Fruit fly (Drosophila melanogaster) whole organism, adult: ENCODE results near the gene CG9737.
A peak's percentile ranks its signal among the peaks of the same experiment; 100 is the strongest.

Experiments
- CG11617 ChIP-seq: fragments of 200-800 bp; sonication (Bioruptor generic); optimal IDR thresholded peaks from 2 replicates; lab custom pipeline; 2017; ENCODE audit warnings: mild to moderate bottlenecking, missing biosample characterization, missing genetic modification reagents, missing genetic modification characterization
- CG12768 ChIP-seq: fragments of 200-800 bp; sonication (Bioruptor generic); optimal IDR thresholded peaks from 2 replicates; lab custom pipeline; 2017; ENCODE audit warnings: missing biosample characterization, missing genetic modification characterization, mild to moderate bottlenecking, moderate library complexity, missing genetic modification reagents
- CG14711 ChIP-seq: fragments of 200-800 bp; sonication (Bioruptor generic); optimal IDR thresholded peaks from 2 replicates; lab custom pipeline; 2018; ENCODE audit warnings: missing biosample characterization, mild to moderate bottlenecking, missing genetic modification characterization, moderate library complexity
- CG1620 ChIP-seq: fragments of 200-800 bp; sonication (Bioruptor generic); optimal IDR thresholded peaks from 2 replicates; lab custom pipeline; 2016; ENCODE audit warnings: missing biosample characterization, missing genetic modification characterization
- CG33017 ChIP-seq: fragments of 200-800 bp; sonication (Bioruptor generic); optimal IDR thresholded peaks from 2 replicates; lab custom pipeline; 2018; ENCODE audit warnings: missing biosample characterization, mild to moderate bottlenecking, missing genetic modification characterization, moderate library complexity
- CG5204 ChIP-seq: fragments of 200-800 bp; sonication (Bioruptor generic); optimal IDR thresholded peaks from 2 replicates; lab custom pipeline; 2016; ENCODE audit warnings: missing biosample characterization, missing genetic modification characterization
- CG7045 ChIP-seq: fragments of 200-800 bp; sonication (Bioruptor generic); optimal IDR thresholded peaks from 2 replicates; lab custom pipeline; 2017; ENCODE audit warnings: missing biosample characterization, mild to moderate bottlenecking, missing genetic modification characterization
- CG7101 ChIP-seq: fragments of 200-800 bp; sonication (Bioruptor generic); optimal IDR thresholded peaks from 2 replicates; lab custom pipeline; 2018; ENCODE audit warnings: missing biosample characterization, mild to moderate bottlenecking, missing genetic modification characterization, moderate library complexity
- Clk ChIP-seq: fragments of 200-800 bp; sonication (Bioruptor generic); optimal IDR thresholded peaks from 2 replicates; lab custom pipeline; 2017; ENCODE audit warnings: missing biosample characterization, missing genetic modification characterization
- Crg-1 ChIP-seq: fragments of 200-800 bp; sonication (Bioruptor generic); optimal IDR thresholded peaks from 2 replicates; lab custom pipeline; 2016; ENCODE audit warnings: missing biosample characterization, missing genetic modification characterization
- Hr96 ChIP-seq: fragments of 200-800 bp; sonication (Bioruptor generic); optimal IDR thresholded peaks from 2 replicates; lab custom pipeline; 2016; ENCODE audit warnings: missing biosample characterization, missing genetic modification characterization
- Mnt ChIP-seq: fragments of 200-800 bp; sonication (Bioruptor generic); optimal IDR thresholded peaks from 2 replicates; lab custom pipeline; 2016; ENCODE audit warnings: missing biosample characterization, mild to moderate bottlenecking, missing genetic modification characterization
- bab1 ChIP-seq: fragments of 200-800 bp; sonication (Bioruptor generic); optimal IDR thresholded peaks from 3 replicates; lab custom pipeline; 2019; ENCODE audit warnings: missing biosample characterization, mild to moderate bottlenecking, missing genetic modification characterization, moderate library complexity
- cic ChIP-seq: fragments of 200-800 bp; sonication (Bioruptor generic); optimal IDR thresholded peaks from 2 replicates; lab custom pipeline; 2017; ENCODE audit warnings: missing biosample characterization, mild to moderate bottlenecking, missing genetic modification characterization, moderate library complexity
- cnc ChIP-seq, 2 experiments: fragments of >200 bp; optimal IDR thresholded peaks; 2 replicates each; lab custom pipeline; 2017
- kay ChIP-seq: fragments of 200-800 bp; sonication (Bioruptor generic); peaks from one replicate; lab custom pipeline; 2016; ENCODE audit warnings: missing biosample characterization, missing genetic modification characterization, borderline replicate concordance
- ovo ChIP-seq: fragments of 200-800 bp; sonication (Bioruptor generic); optimal IDR thresholded peaks from 2 replicates; lab custom pipeline; 2016; ENCODE audit warnings: missing biosample characterization, missing genetic modification characterization
- pad ChIP-seq: fragments of 200-800 bp; sonication (Bioruptor generic); optimal IDR thresholded peaks from 3 replicates; lab custom pipeline; 2017; ENCODE audit warnings: missing biosample characterization, missing genetic modification characterization, mild to moderate bottlenecking, moderate library complexity, missing genetic modification reagents
- tj ChIP-seq: fragments of 200-800 bp; sonication (Bioruptor generic); optimal IDR thresholded peaks from 3 replicates; lab custom pipeline; 2017; ENCODE audit warnings: missing biosample characterization, mild to moderate bottlenecking, missing genetic modification characterization, moderate library complexity
- toe ChIP-seq: fragments of 200-800 bp; sonication (Bioruptor generic); optimal IDR thresholded peaks from 2 replicates; lab custom pipeline; 2016; ENCODE audit warnings: missing biosample characterization, missing genetic modification characterization

Gene CG9737

dm6 chr3R:30243262-30243815 lies at the start of gene CG9737:
CG9737 (minus strand) TSS chr3R:30243312.
- TF ChIP-seq Hr96 (GFP tag; lab: Kevin White, UChicago) (peak; percentile 70), pad (GFP tag; lab: Kevin White, UChicago) (no peak), Mnt (no peak), CG14711 (tag; lab: Kevin White, UChicago) (no peak), ovo (GFP tag; lab: Kevin White, UChicago) (no peak), Clk (GFP tag; lab: Kevin White, UChicago) (no peak), toe (GFP tag; lab: Kevin White, UChicago) (peak; percentile 71), CG12768 (GFP tag; lab: Kevin White, UChicago) (peak; percentile 82), CG7101 (tag; lab: Kevin White, UChicago) (no peak), CG1620 (no peak), Crg-1 (GFP tag; lab: Kevin White, UChicago) (no peak), bab1 (GFP tag; lab: Kevin White, UChicago) (peak; percentile 67), CG33017 (tag; lab: Kevin White, UChicago) (peak; percentile 26), cic (peak; percentile 44), CG7045 (peak; percentile 35), kay (GFP tag; lab: Kevin White, UChicago) (peak; percentile 8), tj (GFP tag; lab: Kevin White, UChicago) (peak; percentile 93), cnc (optimal IDR thresholded peaks at IDR 0.05; lab: Kevin White, UChicago) (no peak), CG5204 (GFP tag; lab: Kevin White, UChicago) (peak; percentile 26), CG11617 (peak; percentile 40)

dm6 chr3R:30289056-30289734 lies 46.1 kb upstream of the CG9737 start:
- no peak for TF ChIP-seq CG14711 (tag; lab: Kevin White, UChicago)
- no peak for TF ChIP-seq CG11617
- TF ChIP-seq pad (GFP tag; lab: Kevin White, UChicago): no peak
- TF ChIP-seq tj (GFP tag; lab: Kevin White, UChicago): no peak
- no peak for TF ChIP-seq cic
- TF ChIP-seq toe (GFP tag; lab: Kevin White, UChicago): no peak

- TF ChIP-seq kay (GFP tag; lab: Kevin White, UChicago): peak; percentile 0
- TF ChIP-seq cic: no peak
- TF ChIP-seq ovo (GFP tag; lab: Kevin White, UChicago): no peak
These were observed 45.4 kb upstream of the CG9737 start for dm6 chr3R:30288362-30289055.

dm6 chr3R:30287389-30287788 lies 44.3 kb upstream of the CG9737 start:
- no peak for TF ChIP-seq cnc (optimal IDR thresholded peaks at IDR 0.05; lab: Kevin White, UChicago)
- no peak for TF ChIP-seq pad (GFP tag; lab: Kevin White, UChicago)
- TF ChIP-seq cic: no peak
- no peak for TF ChIP-seq CG5204 (GFP tag; lab: Kevin White, UChicago)
- no peak for TF ChIP-seq CG12768 (GFP tag; lab: Kevin White, UChicago)
- TF ChIP-seq Clk (GFP tag; lab: Kevin White, UChicago): no peak
- no peak for TF ChIP-seq CG7101 (tag; lab: Kevin White, UChicago)
- no peak for TF ChIP-seq CG33017 (tag; lab: Kevin White, UChicago)
- no peak for TF ChIP-seq CG1620
- TF ChIP-seq toe (GFP tag; lab: Kevin White, UChicago): no peak
- no peak for TF ChIP-seq kay (GFP tag; lab: Kevin White, UChicago)
- no peak for TF ChIP-seq CG11617
- no peak for TF ChIP-seq Crg-1 (GFP tag; lab: Kevin White, UChicago)
- TF ChIP-seq Mnt: no peak
- no peak for TF ChIP-seq CG7045
- no peak for TF ChIP-seq ovo (GFP tag; lab: Kevin White, UChicago)
- TF ChIP-seq Hr96 (GFP tag; lab: Kevin White, UChicago): no peak
- no peak for TF ChIP-seq CG14711 (tag; lab: Kevin White, UChicago)
- TF ChIP-seq bab1 (GFP tag; lab: Kevin White, UChicago): no peak

- TF ChIP-seq kay (GFP tag; lab: Kevin White, UChicago): no peak
- no peak for TF ChIP-seq Clk (GFP tag; lab: Kevin White, UChicago)
- no peak for TF ChIP-seq toe (GFP tag; lab: Kevin White, UChicago)
- no peak for TF ChIP-seq ovo (GFP tag; lab: Kevin White, UChicago)
- no peak for TF ChIP-seq CG11617
- no peak for TF ChIP-seq Mnt
- no peak for TF ChIP-seq CG12768 (GFP tag; lab: Kevin White, UChicago)
- no peak for TF ChIP-seq pad (GFP tag; lab: Kevin White, UChicago)
- TF ChIP-seq Hr96 (GFP tag; lab: Kevin White, UChicago): no peak
- TF ChIP-seq CG7045: no peak
- no peak for TF ChIP-seq cic
- TF ChIP-seq cnc (optimal IDR thresholded peaks at IDR 0.05; lab: Kevin White, UChicago): no peak
- TF ChIP-seq CG7101 (tag; lab: Kevin White, UChicago): no peak
- no peak for TF ChIP-seq Crg-1 (GFP tag; lab: Kevin White, UChicago)
- no peak for TF ChIP-seq tj (GFP tag; lab: Kevin White, UChicago)
- TF ChIP-seq CG33017 (tag; lab: Kevin White, UChicago): no peak
- TF ChIP-seq bab1 (GFP tag; lab: Kevin White, UChicago): no peak
- no peak for TF ChIP-seq CG5204 (GFP tag; lab: Kevin White, UChicago)
- no peak for TF ChIP-seq CG14711 (tag; lab: Kevin White, UChicago)
These were observed 43.2 kb upstream of the CG9737 start for dm6 chr3R:30286347-30286746.
